Fruit fly (Drosophila melanogaster): ENCODE results near the gene PGRP-LC.

The PGRP-LC gene

dm6 chr3L:9383345-9384075 lies 44.9 kb downstream of the PGRP-LC start, which contains the start of gene Hsp27 (continued):
- TF ChIP-seq CG11723 (GFP tag; optimal IDR thresholded peaks at IDR 0.05) (peak; percentile 96), Max (GFP tag; optimal IDR thresholded peaks at IDR 0.05) (peak; percentile 98), ro (GFP tag; IDR thresholded peaks at IDR 0.05) (peak; percentile 96), Dip3 (GFP tag; optimal IDR thresholded peaks at IDR 0.05) (peak; percentile 93), lilli (GFP tag; optimal IDR thresholded peaks at IDR 0.05) (peak; percentile 98), toy (GFP tag; IDR thresholded peaks at IDR 0.05) (peak; percentile 93), slbo (GFP tag; IDR thresholded peaks at IDR 0.05) (peak; percentile 99), CG34422 (GFP tag; IDR thresholded peaks at IDR 0.05) (peak; percentile 99), CG16813 (GFP tag; IDR thresholded peaks at IDR 0.05; ENCODE audit: partially characterized antibody) (no peak), Deaf1 (tag; optimal IDR thresholded peaks at IDR 0.05) (peak; percentile 86), zf30C (GFP tag; optimal IDR thresholded peaks at IDR 0.05) (no peak), Aef1 (GFP tag; IDR thresholded peaks at IDR 0.05) (peak; percentile 98), CG17802 (tag; optimal IDR thresholded peaks at IDR 0.05) (peak; percentile 91), CG31224 (GFP tag; IDR thresholded peaks at IDR 0.05) (peak; percentile 96), YL-1 (GFP tag; optimal IDR thresholded peaks at IDR 0.05) (peak; percentile 94), en (GFP tag; optimal IDR thresholded peaks at IDR 0.05) (peak; percentile 65), CG12942 (GFP tag; optimal IDR thresholded peaks at IDR 0.05) (peak; percentile 97), CG13894 (tag; optimal IDR thresholded peaks at IDR 0.05) (peak; percentile 93), CG4282 (GFP tag; optimal IDR thresholded peaks at IDR 0.05) (peak; percentile 62), CG13624 (GFP tag; optimal IDR thresholded peaks at IDR 0.05) (peak; percentile 96), CG9215 (GFP tag; IDR thresholded peaks at IDR 0.05) (peak; percentile 96), CG18262 (tag; optimal IDR thresholded peaks at IDR 0.05) (peak; percentile 99), mld (GFP tag; IDR thresholded peaks at IDR 0.05; ENCODE audit: partially characterized antibody) (no peak), CG7928 (GFP tag; optimal IDR thresholded peaks at IDR 0.05) (peak; percentile 82), hkb (optimal IDR thresholded peaks at IDR 0.05) (no peak), hkb (GFP tag; IDR thresholded peaks at IDR 0.05) (peak; percentile 99), Lhr (GFP tag; optimal IDR thresholded peaks at IDR 0.05) (peak; percentile 93), NfI (GFP tag; optimal IDR thresholded peaks at IDR 0.05) (peak; percentile 97), pnt (GFP tag; optimal IDR thresholded peaks at IDR 0.05) (peak; percentile 96), bcd (GFP tag; optimal IDR thresholded peaks at IDR 0.05) (peak; percentile 99), CG5180 (GFP tag; optimal IDR thresholded peaks at IDR 0.05) (peak; percentile 87), ken (GFP tag; IDR thresholded peaks at IDR 0.05) (peak; percentile 99), CG6272 (GFP tag; IDR thresholded peaks at IDR 0.05) (peak; percentile 98), NC2β (GFP tag; optimal IDR thresholded peaks at IDR 0.05) (peak; percentile 85), CG6175 (GFP tag; IDR thresholded peaks at IDR 0.05) (peak; percentile 97), otp (GFP tag; IDR thresholded peaks at IDR 0.05) (peak; percentile 97), sens (GFP tag) (peak; percentile 99), CG1603 (tag; optimal IDR thresholded peaks at IDR 0.05) (peak; percentile 96), aop (GFP tag; IDR thresholded peaks at IDR 0.05) (peak; percentile 90), CG8765 (GFP tag; IDR thresholded peaks at IDR 0.05) (peak; percentile 97), MBD-R2 (GFP tag; IDR thresholded peaks at IDR 0.05) (peak; percentile 96), CG14667 (GFP tag; IDR thresholded peaks at IDR 0.05) (peak; percentile 98), CG30020 (tag; optimal IDR thresholded peaks at IDR 0.05) (peak; percentile 79), CG6254 (GFP tag; optimal IDR thresholded peaks at IDR 0.05) (peak; percentile 97), BEAF-32 (GFP tag; optimal IDR thresholded peaks at IDR 0.05) (peak; percentile 8), CG16779 (GFP tag; IDR thresholded peaks at IDR 0.05) (peak; percentile 97), chif (GFP tag; optimal IDR thresholded peaks at IDR 0.05) (peak; percentile 88 to 92), Abd-B (GFP tag; optimal IDR thresholded peaks at IDR 0.05) (peak; percentile 97), E2f1 (GFP tag; IDR thresholded peaks at IDR 0.05) (peak; percentile 99), ewg (GFP tag; optimal IDR thresholded peaks at IDR 0.05) (peak; percentile 97)
